Worm (Caenorhabditis elegans): ENCODE measurements around the gene rbmx-2.
A peak's percentile ranks its signal among the peaks of the same experiment; 100 is the strongest.

ce11 chrII:6177975-6178742 is 18.6 kb downstream of the rbmx-2 start:
- TF ChIP-seq nhr-11 (tag; optimal IDR thresholded peaks at IDR 0.05) (no peak), ama-1 (optimal IDR thresholded peaks at IDR 0.05) (no peak), skn-1 (tag; optimal IDR thresholded peaks at IDR 0.05) (no peak), fos-1 (tag; optimal IDR thresholded peaks at IDR 0.05) (peak; percentile 82), ZK546.5 (tag; optimal IDR thresholded peaks at IDR 0.05) (no peak), unc-62 (GFP tag; optimal IDR thresholded peaks at IDR 0.05) (no peak), peb-1 (tag; optimal IDR thresholded peaks at IDR 0.05) (no peak), unc-55 (GFP tag; optimal IDR thresholded peaks at IDR 0.05) (no peak)

Measured in whole organism, L2 larva.